Worm (Caenorhabditis elegans): ENCODE measurements around the gene spig-3.

- TF ChIP-seq klf-2 (GFP tag; conservative IDR thresholded peaks at IDR 0.05) = no peak
- TF ChIP-seq T22C8.4 (GFP tag; IDR thresholded peaks at IDR 0.05) = no peak
- TF ChIP-seq ztf-29 (GFP tag; IDR thresholded peaks at IDR 0.05) = no peak
- TF ChIP-seq ztf-23 (GFP tag; IDR thresholded peaks at IDR 0.05) = no peak
- TF ChIP-seq flt-1 (GFP tag; IDR thresholded peaks at IDR 0.05) = no peak
- TF ChIP-seq ref-1 (GFP tag; conservative IDR thresholded peaks at IDR 0.05) = no peak
These were observed 45.2 kb downstream of the spig-3 start, which contains the start of gene K02E11.7 for ce11 chrV:14254221-14254620.
